Fruit fly (Drosophila melanogaster): ENCODE data around the gene Pa1.
A peak's percentile ranks its signal among the peaks of the same experiment; 100 is the strongest.

dm6 chrX:11339868-11340548 lies 19.0 kb upstream of the Pa1 start, which contains the start of the genes CG34348 and Kap3:
- TF ChIP-seq pan (optimal IDR thresholded peaks at IDR 0.05) (no peak), woc (GFP tag; optimal IDR thresholded peaks at IDR 0.05) (peak; percentile 29), Hr78 (GFP tag; optimal IDR thresholded peaks at IDR 0.05) (no peak), Myc (optimal IDR thresholded peaks at IDR 0.05) (no peak), psq (GFP tag; optimal IDR thresholded peaks at IDR 0.05) (peak; percentile 75), CG32264 (GFP tag; optimal IDR thresholded peaks at IDR 0.05) (no peak)

Data from whole organism, wandering third instar larva.